Worm (Caenorhabditis elegans) whole organism, L1 larva: ENCODE data around the gene C25A8.1.
A peak's percentile ranks its signal among the peaks of the same experiment; 100 is the strongest.

Source experiments
- F16B12.6 ChIP-seq: fragments of 150-350 bp; optimal IDR thresholded peaks from 2 replicates; lab custom pipeline; 2014; ENCODE audit warnings: missing biosample characterization, missing genetic modification characterization
- blmp-1 ChIP-seq: fragments of 150-350 bp; optimal IDR thresholded peaks from 2 replicates; lab custom pipeline; 2014; ENCODE audit warnings: missing biosample characterization, missing genetic modification characterization
- ceh-82 ChIP-seq, 3 experiments: fragments of 150-350 bp in 1 of 3; sonication (generic microtip) in 2 of 3; optimal IDR thresholded peaks; 2 replicates each; lab custom pipeline; 2014 to 2017; ENCODE audit warnings: missing biosample characterization in 3 of 3, missing genetic modification characterization in 3 of 3
- dsc-1 ChIP-seq: sonication (generic microtip); optimal IDR thresholded peaks from 2 replicates; lab custom pipeline; 2016; ENCODE audit warnings: mild to moderate bottlenecking, missing genetic modification characterization, missing compliant biosample characterization
- fos-1 ChIP-seq: fragments of 150-350 bp; optimal IDR thresholded peaks from 2 replicates; lab custom pipeline; 2014; ENCODE audit warnings: missing biosample characterization, missing genetic modification characterization
- nhr-77 ChIP-seq: fragments of 150-350 bp; optimal IDR thresholded peaks from 2 replicates; lab custom pipeline; 2014; ENCODE audit warnings: missing biosample characterization, missing genetic modification characterization
- pag-3 ChIP-seq: sonication (generic microtip); optimal IDR thresholded peaks from 2 replicates; lab custom pipeline; 2017; ENCODE audit warnings: missing genetic modification characterization, mild to moderate bottlenecking, missing compliant biosample characterization, antibody characterized with exemption, borderline replicate concordance; ENCODE audit not compliant: insufficient read depth
- snpc-4 ChIP-seq: fragments of 150-350 bp; optimal IDR thresholded peaks from 2 replicates; lab custom pipeline; 2014; ENCODE audit warnings: missing biosample characterization, missing genetic modification characterization

- no peak for TF ChIP-seq dsc-1 (tag; lab: Kevin White, UChicago)
- no peak for TF ChIP-seq nhr-77
- TF ChIP-seq ceh-82 (tag; optimal IDR thresholded peaks at IDR 0.05; lab: Kevin White, UChicago) = no peak
- TF ChIP-seq snpc-4 (tag; lab: Kevin White, UChicago) = no peak
- no peak for TF ChIP-seq pag-3 (tag; lab: Kevin White, UChicago)
- TF ChIP-seq fos-1 (tag; lab: Kevin White, UChicago) = no peak
- peak; percentile 65 for TF ChIP-seq blmp-1 (tag; lab: Kevin White, UChicago)
- no peak for TF ChIP-seq F16B12.6 (tag; lab: Kevin White, UChicago)
Measured at ce11 chrIV:7020630-7021029, 9.7 kb downstream of the C25A8.1 start.
